Worm (Caenorhabditis elegans) whole organism, mixed stage, embryonic: Measurements from ENCODE around the gene srt-8.

Source experiments
- M03D4.4 ChIP-seq: sonication (generic microtip); optimal IDR thresholded peaks from 2 replicates; lab custom pipeline; 2017; ENCODE audit warnings: mild to moderate bottlenecking, missing genetic modification characterization, missing compliant biosample characterization
- bed-3 ChIP-seq: fragments of 200-800 bp; sonication (Bioruptor generic); optimal IDR thresholded peaks from 3 replicates; lab custom pipeline; 2018; ENCODE audit warnings: mild to moderate bottlenecking, missing genetic modification characterization, moderate library complexity, missing compliant biosample characterization
- ceh-39 ChIP-seq: fragments of 150-350 bp; optimal IDR thresholded peaks from 2 replicates; lab custom pipeline; 2014; ENCODE audit warnings: missing biosample characterization, missing genetic modification characterization
- ceh-43 ChIP-seq: fragments of 200-800 bp; sonication (Bioruptor generic); optimal IDR thresholded peaks from 2 replicates; lab custom pipeline; 2018; ENCODE audit warnings: mild to moderate bottlenecking, missing genetic modification characterization, moderate library complexity, missing compliant biosample characterization
- ceh-83 ChIP-seq: fragments of 200-800 bp; sonication (Bioruptor generic); optimal IDR thresholded peaks from 2 replicates; lab custom pipeline; 2018; ENCODE audit warnings: mild to moderate bottlenecking, missing genetic modification characterization, missing compliant biosample characterization
- ces-1 ChIP-seq: fragments of 150-350 bp; optimal IDR thresholded peaks from 2 replicates; lab custom pipeline; 2014; ENCODE audit warnings: missing biosample characterization, missing genetic modification reagents, missing genetic modification characterization
- drap-1 ChIP-seq: fragments of 200-800 bp; sonication (Bioruptor generic); optimal IDR thresholded peaks from 3 replicates; lab custom pipeline; 2018; ENCODE audit warnings: mild to moderate bottlenecking, missing genetic modification characterization, missing compliant biosample characterization
- elt-1 ChIP-seq: sonication (generic microtip); optimal IDR thresholded peaks from 2 replicates; lab custom pipeline; 2017; ENCODE audit warnings: missing genetic modification characterization, mild to moderate bottlenecking, missing compliant biosample characterization, antibody characterized with exemption, moderate library complexity, borderline replicate concordance; ENCODE audit not compliant: insufficient read depth
- elt-3 ChIP-seq: fragments of 150-350 bp; optimal IDR thresholded peaks from 2 replicates; lab custom pipeline; 2014; ENCODE audit warnings: missing biosample characterization, missing genetic modification characterization
- flh-1 ChIP-seq: fragments of 200-800 bp; sonication (Bioruptor generic); optimal IDR thresholded peaks from 2 replicates; lab custom pipeline; 2018; ENCODE audit warnings: mild to moderate bottlenecking, missing genetic modification characterization, moderate library complexity, missing compliant biosample characterization
- ham-2 ChIP-seq: fragments of 200-800 bp; sonication (Bioruptor generic); optimal IDR thresholded peaks from 2 replicates; lab custom pipeline; 2018; ENCODE audit warnings: mild to moderate bottlenecking, missing genetic modification characterization, missing compliant biosample characterization
- hlh-1 ChIP-seq: fragments of 150-350 bp; optimal IDR thresholded peaks from 2 replicates; lab custom pipeline; 2014; ENCODE audit warnings: missing biosample characterization, missing genetic modification reagents, missing genetic modification characterization
- lin-13 ChIP-seq: fragments of 150-350 bp; optimal IDR thresholded peaks from 2 replicates; lab custom pipeline; 2014; ENCODE audit warnings: missing biosample characterization, missing genetic modification characterization
- lin-32 ChIP-seq: fragments of 200-800 bp; sonication (Bioruptor generic); optimal IDR thresholded peaks from 2 replicates; lab custom pipeline; 2018; ENCODE audit warnings: mild to moderate bottlenecking, missing genetic modification characterization, missing compliant biosample characterization
- mab-5 ChIP-seq: fragments of 150-350 bp; optimal IDR thresholded peaks from 2 replicates; lab custom pipeline; 2014; ENCODE audit warnings: missing biosample characterization, missing genetic modification characterization
- mep-1 ChIP-seq: fragments of 150-350 bp; optimal IDR thresholded peaks from 2 replicates; lab custom pipeline; 2017; ENCODE audit warnings: missing biosample characterization, missing genetic modification reagents, missing genetic modification characterization, inconsistent platforms
- nhr-12 ChIP-seq: fragments of 150-350 bp; optimal IDR thresholded peaks from 2 replicates; lab custom pipeline; 2014; ENCODE audit warnings: missing biosample characterization, missing genetic modification characterization
- nhr-2 ChIP-seq: fragments of 150-350 bp; optimal IDR thresholded peaks from 2 replicates; lab custom pipeline; 2014; ENCODE audit warnings: missing biosample characterization, missing genetic modification characterization
- nhr-237 ChIP-seq: fragments of 150-350 bp; optimal IDR thresholded peaks from 2 replicates; lab custom pipeline; 2014; ENCODE audit warnings: missing biosample characterization, missing genetic modification characterization
- nhr-28 ChIP-seq: fragments of 150-350 bp; optimal IDR thresholded peaks from 2 replicates; lab custom pipeline; 2014; ENCODE audit warnings: missing biosample characterization, missing genetic modification characterization
- nhr-76 ChIP-seq: sonication (generic microtip); optimal IDR thresholded peaks from 2 replicates; lab custom pipeline; 2017; ENCODE audit warnings: missing biosample characterization, missing genetic modification characterization
- pha-4 ChIP-seq: fragments of 150-350 bp; optimal IDR thresholded peaks from 2 replicates; lab custom pipeline; 2018; ENCODE audit warnings: missing biosample characterization, missing genetic modification reagents, missing genetic modification characterization
- sem-2 ChIP-seq: fragments of 200-800 bp; sonication (Bioruptor generic); optimal IDR thresholded peaks from 2 replicates; lab custom pipeline; 2018; ENCODE audit warnings: mild to moderate bottlenecking, missing genetic modification characterization, missing compliant biosample characterization
- snpc-4 ChIP-seq: fragments of 150-350 bp; optimal IDR thresholded peaks from 2 replicates; lab custom pipeline; 2014; ENCODE audit warnings: missing biosample characterization, missing genetic modification characterization
- sptf-1 ChIP-seq: sonication (generic microtip); optimal IDR thresholded peaks from 2 replicates; lab custom pipeline; 2017; ENCODE audit warnings: mild to moderate bottlenecking, missing genetic modification characterization, moderate library complexity, missing compliant biosample characterization
- tbx-8 ChIP-seq: fragments of 200-800 bp; sonication (Bioruptor generic); optimal IDR thresholded peaks from 2 replicates; lab custom pipeline; 2018; ENCODE audit warnings: mild to moderate bottlenecking, missing genetic modification characterization, moderate library complexity, missing compliant biosample characterization
- unc-120 ChIP-seq: sonication (generic microtip); optimal IDR thresholded peaks from 2 replicates; lab custom pipeline; 2017; ENCODE audit warnings: missing genetic modification characterization, missing compliant biosample characterization; ENCODE audit not compliant: poor library complexity, severe bottlenecking
- unc-62 ChIP-seq: fragments of 150-350 bp; optimal IDR thresholded peaks from 2 replicates; lab custom pipeline; 2014; ENCODE audit warnings: missing biosample characterization, missing genetic modification reagents, missing genetic modification characterization
- zip-8 ChIP-seq: fragments of 150-350 bp; optimal IDR thresholded peaks from 2 replicates; lab custom pipeline; 2014; ENCODE audit warnings: missing biosample characterization, missing genetic modification characterization
- ztf-11 ChIP-seq: fragments of 150-350 bp; optimal IDR thresholded peaks from 2 replicates; lab custom pipeline; 2014; ENCODE audit warnings: missing biosample characterization, missing genetic modification characterization

The srt-8 gene

ce11 chrV:3106785-3107184, 20.4 kb downstream of the srt-8 start:
- TF ChIP-seq hlh-1 (tag; lab: Kevin White, UChicago) (no peak), lin-32 (no peak), snpc-4 (tag; lab: Kevin White, UChicago) (no peak)

ce11 chrV:3107450-3107849, 21.1 kb downstream of the srt-8 start, which contains the start of gene str-68:
TSS of gene str-68 (minus strand) at chrV:3107550.
- TF ChIP-seq ces-1 (GFP tag; lab: Kevin White, UChicago), result no peak

ce11 chrV:3112198-3112597, 25.8 kb downstream of the srt-8 start:
- no peak for TF ChIP-seq nhr-12 (tag; lab: Kevin White, UChicago)
- TF ChIP-seq ces-1 (GFP tag; lab: Kevin White, UChicago), result no peak
- no peak for TF ChIP-seq snpc-4 (tag; lab: Kevin White, UChicago)
- TF ChIP-seq elt-1, result no peak
- TF ChIP-seq ztf-11 (tag; lab: Kevin White, UChicago), result no peak
- no peak for TF ChIP-seq lin-32
- no peak for TF ChIP-seq drap-1 (GFP tag; lab: Kevin White, UChicago)
- TF ChIP-seq mab-5 (tag; lab: Kevin White, UChicago), result no peak
- no peak for TF ChIP-seq ceh-43 (GFP tag; lab: Kevin White, UChicago)
- TF ChIP-seq pha-4 (tag; lab: Kevin White, UChicago), result no peak
- TF ChIP-seq sptf-1, result no peak
- TF ChIP-seq ceh-83, result no peak
- no peak for TF ChIP-seq ceh-39 (tag; lab: Kevin White, UChicago)
- TF ChIP-seq M03D4.4 (tag; lab: Kevin White, UChicago), result no peak
- no peak for TF ChIP-seq bed-3 (GFP tag; lab: Kevin White, UChicago)

ce11 chrV:3113751-3114150, 27.4 kb downstream of the srt-8 start, which contains the start of gene Y73C8C.8:
TSS of gene Y73C8C.8 (minus strand) at chrV:3113851.
- TF ChIP-seq zip-8, result no peak
- no peak for TF ChIP-seq ceh-39 (tag; lab: Kevin White, UChicago)
- no peak for TF ChIP-seq sptf-1
- TF ChIP-seq mab-5 (tag; lab: Kevin White, UChicago), result no peak
- TF ChIP-seq, all 35 proteins: peak for 0

ce11 chrV:3114973-3115372, 28.6 kb downstream of the srt-8 start, which contains the start of gene Y73C8C.3:
TSS of gene Y73C8C.3 (plus strand) at chrV:3115273.
- TF ChIP-seq nhr-28 (tag; lab: Kevin White, UChicago) (no peak), flh-1 (GFP tag; lab: Kevin White, UChicago) (no peak), ham-2 (no peak), ceh-39 (tag; lab: Kevin White, UChicago) (no peak), mep-1 (tag; lab: Kevin White, UChicago) (no peak)
- TF ChIP-seq, all 35 proteins: peak for 0

ce11 chrV:3118167-3118566, 31.8 kb downstream of the srt-8 start, which contains the start of gene clec-210:
TSS of gene clec-210 (plus strand) at chrV:3118377.
- TF ChIP-seq lin-13 (tag; lab: Kevin White, UChicago) (no peak), nhr-2 (tag; lab: Kevin White, UChicago) (no peak), nhr-76 (tag; lab: Kevin White, UChicago) (no peak)

- TF ChIP-seq unc-62 (GFP tag; lab: Kevin White, UChicago) (no peak), unc-120 (tag; lab: Kevin White, UChicago) (no peak), nhr-237 (no peak), elt-3 (tag; lab: Kevin White, UChicago) (no peak), tbx-8 (no peak), sem-2 (GFP tag; lab: Kevin White, UChicago) (no peak)
Measured at ce11 chrV:3119185-3119584, 32.8 kb downstream of the srt-8 start.
